Worm (Caenorhabditis elegans) whole organism, L1 larva: ENCODE measurements around the gene C45G9.2.

Source experiments
- C04F5.9 ChIP-seq: sonication (generic microtip); optimal IDR thresholded peaks from 2 replicates; lab custom pipeline; 2016; ENCODE audit warnings: missing genetic modification characterization, missing compliant biosample characterization
- F16B12.6 ChIP-seq: fragments of 150-350 bp; optimal IDR thresholded peaks from 2 replicates; lab custom pipeline; 2014; ENCODE audit warnings: missing biosample characterization, missing genetic modification characterization
- aha-1 ChIP-seq: fragments of 150-350 bp; optimal IDR thresholded peaks from 2 replicates; lab custom pipeline; 2014; ENCODE audit warnings: missing biosample characterization, missing genetic modification characterization
- alr-1 ChIP-seq: fragments of 200-800 bp; sonication (Bioruptor generic); optimal IDR thresholded peaks from 2 replicates; lab custom pipeline; 2018; ENCODE audit warnings: borderline replicate concordance, mild to moderate bottlenecking, missing genetic modification characterization, missing compliant biosample characterization
- blmp-1 ChIP-seq: fragments of 150-350 bp; optimal IDR thresholded peaks from 2 replicates; lab custom pipeline; 2014; ENCODE audit warnings: missing biosample characterization, missing genetic modification characterization
- ceh-63 ChIP-seq: fragments of 200-800 bp; sonication (Bioruptor generic); optimal IDR thresholded peaks from 2 replicates; lab custom pipeline; 2018; ENCODE audit warnings: mild to moderate bottlenecking, missing genetic modification characterization, missing compliant biosample characterization
- ceh-88 ChIP-seq: fragments of 200-800 bp; sonication (Bioruptor generic); IDR thresholded peaks from 2 replicates; pipeline ENCODE4 v1.3.6; 2022; ENCODE audit warnings: missing genetic modification characterization, missing compliant biosample characterization
- ceh-90 ChIP-seq: sonication (generic microtip); optimal IDR thresholded peaks from 2 replicates; lab custom pipeline; 2016; ENCODE audit warnings: missing genetic modification characterization, missing compliant biosample characterization
- dpl-1 ChIP-seq, 3 experiments: fragments of 150-350 bp in 2 of 3; sonication (generic microtip) in 1 of 3; optimal IDR thresholded peaks; 2 replicates each; lab custom pipeline; 2014 to 2017; ENCODE audit warnings: missing biosample characterization in 3 of 3, missing genetic modification characterization in 3 of 3, missing genetic modification reagents in 3 of 3
- efl-1 ChIP-seq, 4 experiments: fragments of 150-350 bp; optimal IDR thresholded peaks in 3 of 4; peaks in 1 of 4; 1 replicate in 1 of 4; 2 replicates in 3 of 4; lab custom pipeline; 2014; ENCODE audit warnings: missing biosample characterization in 2 of 4, missing genetic modification characterization in 2 of 4, missing genetic modification reagents in 2 of 4
- efl-3 ChIP-seq: fragments of 200-800 bp; sonication (Bioruptor generic); optimal IDR thresholded peaks from 2 replicates; lab custom pipeline; 2018; ENCODE audit warnings: mild to moderate bottlenecking, missing genetic modification characterization, missing compliant biosample characterization
- elt-3 ChIP-seq, 6 experiments: fragments of 150-350 bp in 1 of 6; sonication (generic microtip); optimal IDR thresholded peaks; 2 replicates each; lab custom pipeline; 2017 to 2018; ENCODE audit warnings: missing biosample characterization in 6 of 6, missing genetic modification characterization in 6 of 6, inconsistent platforms in 1 of 6
- fkh-10 ChIP-seq: sonication (generic microtip); optimal IDR thresholded peaks from 2 replicates; lab custom pipeline; 2017; ENCODE audit warnings: missing biosample characterization, missing genetic modification reagents, missing genetic modification characterization
- fkh-8 ChIP-seq: sonication (generic microtip); optimal IDR thresholded peaks from 2 replicates; lab custom pipeline; 2016; ENCODE audit warnings: mild to moderate bottlenecking, missing genetic modification characterization, missing compliant biosample characterization
- fos-1 ChIP-seq: fragments of 150-350 bp; optimal IDR thresholded peaks from 2 replicates; lab custom pipeline; 2014; ENCODE audit warnings: missing biosample characterization, missing genetic modification characterization
- grh-1 ChIP-seq: fragments of 200-800 bp; sonication (Bioruptor generic); IDR thresholded peaks from 2 replicates; pipeline ENCODE4 v1.3.6; 2022; ENCODE audit warnings: missing genetic modification reagents, missing genetic modification characterization, missing compliant biosample characterization
- hlh-17 ChIP-seq: fragments of 200-800 bp; sonication (Bioruptor generic); optimal IDR thresholded peaks from 2 replicates; lab custom pipeline; 2018; ENCODE audit warnings: missing genetic modification characterization, mild to moderate bottlenecking, missing compliant biosample characterization, moderate library complexity, borderline replicate concordance
- hlh-4 ChIP-seq: sonication (generic microtip); optimal IDR thresholded peaks from 2 replicates; lab custom pipeline; 2016; ENCODE audit warnings: mild to moderate bottlenecking, missing genetic modification characterization, missing compliant biosample characterization
- irx-1 ChIP-seq: sonication (generic microtip); optimal IDR thresholded peaks from 2 replicates; lab custom pipeline; 2016; ENCODE audit warnings: missing genetic modification characterization, missing compliant biosample characterization
- jun-1 ChIP-seq: fragments of 150-350 bp; optimal IDR thresholded peaks from 2 replicates; lab custom pipeline; 2014; ENCODE audit warnings: missing biosample characterization, missing genetic modification reagents, missing genetic modification characterization
- lin-14 ChIP-seq: fragments of 200-800 bp; sonication (Bioruptor generic); optimal IDR thresholded peaks from 2 replicates; lab custom pipeline; 2018; ENCODE audit warnings: mild to moderate bottlenecking, missing genetic modification characterization, moderate library complexity, missing compliant biosample characterization
- lin-15B ChIP-seq: fragments of 150-350 bp; sonication (generic microtip); optimal IDR thresholded peaks from 3 replicates; lab custom pipeline; 2014; ENCODE audit warnings: missing biosample characterization, missing genetic modification characterization
- lin-35 ChIP-seq, 2 experiments: fragments of 150-350 bp; optimal IDR thresholded peaks; 2 replicates each; lab custom pipeline; 2014; ENCODE audit warnings: missing biosample characterization in 2 of 2, missing genetic modification characterization in 2 of 2, missing genetic modification reagents in 2 of 2
- lin-39 ChIP-seq: fragments of 150-350 bp; optimal IDR thresholded peaks from 2 replicates; lab custom pipeline; 2014; ENCODE audit warnings: missing biosample characterization, missing genetic modification reagents, missing genetic modification characterization
- lsy-2 ChIP-seq, 2 experiments: fragments of 150-350 bp; optimal IDR thresholded peaks; 2 replicates each; lab custom pipeline; 2014; ENCODE audit warnings: missing biosample characterization in 2 of 2, missing genetic modification characterization in 2 of 2
- mab-9 ChIP-seq: fragments of 200-800 bp; sonication (Bioruptor generic); IDR thresholded peaks from 2 replicates; pipeline ENCODE4 v1.3.6; 2022; ENCODE audit warnings: missing genetic modification reagents, missing genetic modification characterization, missing compliant biosample characterization
- mdl-1 ChIP-seq, 2 experiments: fragments of 150-350 bp; optimal IDR thresholded peaks; 2 replicates each; lab custom pipeline; 2014 to 2017; ENCODE audit warnings: missing biosample characterization in 2 of 2, missing genetic modification characterization in 2 of 2, inconsistent platforms in 1 of 2
- nhr-11 ChIP-seq: fragments of 150-350 bp; optimal IDR thresholded peaks from 2 replicates; lab custom pipeline; 2014; ENCODE audit warnings: missing biosample characterization, missing genetic modification characterization
- nhr-12 ChIP-seq: sonication (generic microtip); optimal IDR thresholded peaks from 2 replicates; lab custom pipeline; 2017; ENCODE audit warnings: missing biosample characterization, missing genetic modification characterization
- nhr-20 ChIP-seq: sonication (generic microtip); optimal IDR thresholded peaks from 2 replicates; lab custom pipeline; 2016; ENCODE audit warnings: mild to moderate bottlenecking, missing genetic modification characterization, missing compliant biosample characterization
- nhr-71 ChIP-seq: sonication (generic microtip); optimal IDR thresholded peaks from 2 replicates; lab custom pipeline; 2016; ENCODE audit warnings: mild to moderate bottlenecking, missing genetic modification characterization, moderate library complexity, missing compliant biosample characterization
- nhr-77 ChIP-seq: fragments of 150-350 bp; optimal IDR thresholded peaks from 2 replicates; lab custom pipeline; 2014; ENCODE audit warnings: missing biosample characterization, missing genetic modification characterization
- nhr-85 ChIP-seq: sonication (generic microtip); peaks from one replicate; lab custom pipeline; 2016; ENCODE audit warnings: missing genetic modification characterization, inconsistent platforms, missing compliant biosample characterization
- pax-3 ChIP-seq: fragments of 200-800 bp; sonication (Bioruptor generic); optimal IDR thresholded peaks from 2 replicates; lab custom pipeline; 2018; ENCODE audit warnings: mild to moderate bottlenecking, missing genetic modification characterization, moderate library complexity, missing compliant biosample characterization
- rnt-1 ChIP-seq: sonication (generic microtip); optimal IDR thresholded peaks from 2 replicates; lab custom pipeline; 2016; ENCODE audit warnings: mild to moderate bottlenecking, missing genetic modification characterization, moderate library complexity, missing compliant biosample characterization
- snpc-4 ChIP-seq: fragments of 150-350 bp; optimal IDR thresholded peaks from 2 replicates; lab custom pipeline; 2014; ENCODE audit warnings: missing biosample characterization, missing genetic modification characterization
- sptf-1 ChIP-seq: fragments of 150-350 bp; optimal IDR thresholded peaks from 2 replicates; lab custom pipeline; 2014; ENCODE audit warnings: missing biosample characterization, missing genetic modification characterization
- sup-37 ChIP-seq: fragments of 200-800 bp; sonication (Bioruptor generic); optimal IDR thresholded peaks from 2 replicates; lab custom pipeline; 2018; ENCODE audit warnings: mild to moderate bottlenecking, missing genetic modification characterization, missing compliant biosample characterization
- unc-130 ChIP-seq: fragments of 150-350 bp; optimal IDR thresholded peaks from 2 replicates; lab custom pipeline; 2017; ENCODE audit warnings: missing biosample characterization, missing genetic modification characterization, inconsistent platforms
- unc-62 ChIP-seq: fragments of 150-350 bp; optimal IDR thresholded peaks from 2 replicates; lab custom pipeline; 2014; ENCODE audit warnings: missing biosample characterization, missing genetic modification reagents, missing genetic modification characterization
- unc-86 ChIP-seq: sonication (generic microtip); optimal IDR thresholded peaks from 2 replicates; lab custom pipeline; 2016; ENCODE audit warnings: missing genetic modification characterization, missing compliant biosample characterization
- vab-15 ChIP-seq: sonication (generic microtip); optimal IDR thresholded peaks from 2 replicates; lab custom pipeline; 2017; ENCODE audit warnings: missing genotype, mild to moderate bottlenecking, missing genetic modification characterization, missing compliant biosample characterization
- xbp-1 ChIP-seq: sonication (generic microtip); optimal IDR thresholded peaks from 2 replicates; lab custom pipeline; 2016; ENCODE audit warnings: missing genetic modification characterization, missing compliant biosample characterization
- zag-1 ChIP-seq: fragments of 150-350 bp; optimal IDR thresholded peaks from 2 replicates; lab custom pipeline; 2014; ENCODE audit warnings: missing biosample characterization, missing genetic modification characterization
- zip-4 ChIP-seq: fragments of 200-800 bp; sonication (Bioruptor generic); optimal IDR thresholded peaks from 2 replicates; lab custom pipeline; 2018; ENCODE audit warnings: mild to moderate bottlenecking, missing genetic modification characterization, moderate library complexity, missing compliant biosample characterization
- ztf-11 ChIP-seq, 2 experiments: sonication (generic microtip); optimal IDR thresholded peaks; 2 replicates each; lab custom pipeline; 2016 to 2017; ENCODE audit warnings: missing genetic modification characterization in 2 of 2, missing biosample characterization in 1 of 2, missing compliant biosample characterization in 1 of 2

The C45G9.2 gene

ce11 chrIII:5078062-5078461 is 9.2 kb downstream of the C45G9.2 start (continued):
- TF ChIP-seq irx-1 (tag; lab: Kevin White, UChicago) (peak; percentile 41), unc-130 (tag; lab: Kevin White, UChicago) (peak; percentile 90), ceh-63 (GFP tag; lab: Kevin White, UChicago) (no peak), snpc-4 (tag; lab: Kevin White, UChicago) (peak; percentile 53), efl-1 (optimal IDR thresholded peaks at IDR 0.05; lab: Kevin White, UChicago) (peak; percentile 9 to 38), efl-1 (GFP tag; optimal IDR thresholded peaks at IDR 0.05 in 1 of 2; lab: Kevin White, UChicago) (peak; percentile 27 to 91), C04F5.9 (tag; lab: Kevin White, UChicago) (peak; percentile 13)

ce11 chrIII:5080700-5081572 is 12.1 kb downstream of the C45G9.2 start:
- TF ChIP-seq unc-86 (peak; percentile 89), rnt-1 (peak; percentile 91), ceh-90 (tag; lab: Kevin White, UChicago) (peak; percentile 38), grh-1 (GFP tag; lab: Robert Waterston, UW) (peak; percentile 82), nhr-12 (tag; lab: Kevin White, UChicago) (no peak), vab-15 (tag; lab: Kevin White, UChicago) (no peak), mdl-1 (tag; optimal IDR thresholded peaks at IDR 0.05; lab: Kevin White, UChicago) (peak in 1 of 2 experiments; percentile 51), unc-62 (no peak), zag-1 (tag; lab: Kevin White, UChicago) (no peak), ztf-11 (tag; optimal IDR thresholded peaks at IDR 0.05; lab: Kevin White, UChicago) (peak in 1 of 2 experiments; percentile 84), lin-15B (tag; lab: Kevin White, UChicago) (peak; percentile 37), xbp-1 (tag; lab: Kevin White, UChicago) (peak; percentile 87), fos-1 (peak; percentile 64), nhr-77 (peak; percentile 53), dpl-1 (GFP tag; optimal IDR thresholded peaks at IDR 0.05; lab: Kevin White, UChicago) (peak; percentile 43 to 67 (median 49)), zip-4 (GFP tag; lab: Kevin White, UChicago) (peak; percentile 80), alr-1 (tag; lab: Kevin White, UChicago) (no peak), lin-39 (tag; lab: Kevin White, UChicago) (peak; percentile 68), nhr-85 (tag; lab: Kevin White, UChicago) (peak; percentile 97), lin-35 (GFP tag; optimal IDR thresholded peaks at IDR 0.05; lab: Kevin White, UChicago) (peak; percentile 65 to 76), jun-1 (tag; lab: Kevin White, UChicago) (peak; percentile 63), fkh-10 (GFP tag; lab: Kevin White, UChicago) (peak; percentile 58), ceh-88 (peak; percentile 82), ceh-63 (GFP tag; lab: Kevin White, UChicago) (no peak), sptf-1 (tag; lab: Kevin White, UChicago) (no peak), F16B12.6 (tag; lab: Kevin White, UChicago) (peak; percentile 21), hlh-4 (tag; lab: Kevin White, UChicago) (peak; percentile 10), lsy-2 (tag; optimal IDR thresholded peaks at IDR 0.05; lab: Kevin White, UChicago) (peak; percentile 50 to 74), elt-3 (tag; optimal IDR thresholded peaks at IDR 0.05; lab: Kevin White, UChicago) (peak in 5 of 6 experiments; percentile 1 to 41 (median 39)), unc-130 (tag; lab: Kevin White, UChicago) (peak; percentile 26), sup-37 (GFP tag; lab: Kevin White, UChicago) (peak; percentile 63), hlh-17 (GFP tag; lab: Kevin White, UChicago) (no peak), nhr-20 (tag; lab: Kevin White, UChicago) (peak; percentile 87), nhr-11 (tag; lab: Kevin White, UChicago) (no peak), aha-1 (tag; lab: Kevin White, UChicago) (peak; percentile 41), nhr-71 (tag; lab: Kevin White, UChicago) (peak; percentile 94), irx-1 (tag; lab: Kevin White, UChicago) (peak; percentile 83), blmp-1 (tag; lab: Kevin White, UChicago) (no peak), C04F5.9 (tag; lab: Kevin White, UChicago) (peak; percentile 58), lin-14 (peak; percentile 87), fkh-8 (peak; percentile 79), pax-3 (tag; lab: Kevin White, UChicago) (peak; percentile 84), efl-3 (peak; percentile 64), mab-9 (peak; percentile 78)
